Worm (Caenorhabditis elegans) whole organism, young adult: ENCODE results near the gene nspb-2.

Experiments used
- B0336.3 ChIP-seq: fragments of 200-800 bp; sonication (Bioruptor generic); IDR thresholded peaks from 2 replicates; pipeline ENCODE4 v1.3.6; 2022; ENCODE audit warnings: missing genetic modification characterization, missing compliant biosample characterization
- F52B5.7 ChIP-seq: sonication (generic microtip); optimal IDR thresholded peaks from 2 replicates; lab custom pipeline; 2016; ENCODE audit warnings: mild to moderate bottlenecking, missing genetic modification characterization, missing compliant biosample characterization
- K11D2.4 ChIP-seq: fragments of 200-800 bp; sonication (Bioruptor generic); IDR thresholded peaks from 2 replicates; pipeline ENCODE4 v1.3.6; 2022; ENCODE audit warnings: missing genetic modification reagents, missing genetic modification characterization, missing compliant biosample characterization
- dpl-1 ChIP-seq: fragments of 150-350 bp; optimal IDR thresholded peaks from 2 replicates; lab custom pipeline; 2014; ENCODE audit warnings: missing biosample characterization, missing genetic modification reagents, missing genetic modification characterization
- hrde-1 ChIP-seq: sonication (generic microtip); optimal IDR thresholded peaks from 2 replicates; lab custom pipeline; 2016; ENCODE audit warnings: missing genetic modification characterization, mild to moderate bottlenecking, missing compliant biosample characterization, moderate library complexity, missing genotype, missing genetic modification reagents, borderline replicate concordance
- lin-54 ChIP-seq: fragments of 200-800 bp; sonication (Bioruptor generic); optimal IDR thresholded peaks from 2 replicates; lab custom pipeline; 2018; ENCODE audit warnings: mild to moderate bottlenecking, missing genetic modification characterization, missing compliant biosample characterization
- lsy-27 ChIP-seq: sonication (generic microtip); optimal IDR thresholded peaks from 2 replicates; lab custom pipeline; 2017; ENCODE audit warnings: missing genetic modification characterization, mild to moderate bottlenecking, missing compliant biosample characterization, antibody characterized with exemption, missing genotype, borderline replicate concordance; ENCODE audit not compliant: insufficient read depth
- pha-4 ChIP-seq: fragments of 150-350 bp; sonication (generic microtip); optimal IDR thresholded peaks from 2 replicates; lab custom pipeline; 2014; ENCODE audit warnings: missing biosample characterization, missing genetic modification reagents, missing genetic modification characterization
- snpc-4 ChIP-seq, 5 experiments: fragments of 150-350 bp in 1 of 5; sonication (generic microtip) in 4 of 5; optimal IDR thresholded peaks; 2 replicates each; lab custom pipeline; 2014 to 2018; ENCODE audit warnings: missing genetic modification characterization in 5 of 5, missing biosample characterization in 3 of 5, antibody characterized with exemption in 2 of 5, mild to moderate bottlenecking in 2 of 5, missing compliant biosample characterization in 2 of 5, missing genotype in 2 of 5, moderate library complexity in 2 of 5, missing genetic modification reagents in 1 of 5
- unc-62 ChIP-seq: fragments of 150-350 bp; optimal IDR thresholded peaks from 2 replicates; lab custom pipeline; 2014; ENCODE audit warnings: missing biosample characterization, missing genetic modification reagents, missing genetic modification characterization
- ztf-18 ChIP-seq: sonication (generic microtip); optimal IDR thresholded peaks from 2 replicates; lab custom pipeline; 2016; ENCODE audit warnings: missing genotype, mild to moderate bottlenecking, missing genetic modification characterization, missing compliant biosample characterization
- ztf-25 ChIP-seq: fragments of 200-800 bp; sonication (Bioruptor generic); IDR thresholded peaks from 2 replicates; pipeline ENCODE4 v1.3.6; 2022; ENCODE audit warnings: missing genetic modification reagents, missing genetic modification characterization, missing compliant biosample characterization

DNA sequence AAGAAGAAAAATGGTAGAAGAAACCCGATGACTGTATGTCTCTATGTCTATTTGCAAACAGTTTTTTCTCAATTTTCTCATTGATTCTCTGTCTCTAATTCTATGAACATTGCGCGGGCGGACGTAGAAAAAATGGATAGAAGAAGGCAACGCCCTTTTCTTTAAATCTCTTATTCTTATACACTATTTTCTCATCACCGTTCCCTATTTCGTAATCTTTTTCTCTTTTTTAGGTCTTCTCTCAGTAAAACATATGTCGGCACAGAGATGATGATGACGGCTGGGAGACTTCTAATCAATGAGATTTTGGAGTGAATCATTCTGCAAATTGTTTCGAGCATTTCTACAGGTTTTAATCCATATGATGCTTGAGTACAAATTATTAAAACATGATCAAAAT is 30.6 kb downstream of the nspb-2 start:
- TF ChIP-seq hrde-1 (tag; lab: Kevin White, UChicago), result no peak
- no peak for TF ChIP-seq ztf-25 (GFP tag; lab: Robert Waterston, UW)
- no peak for TF ChIP-seq pha-4 (tag; lab: Kevin White, UChicago)
- no peak for TF ChIP-seq K11D2.4
- no peak for TF ChIP-seq lin-54 (GFP tag; lab: Kevin White, UChicago)
- no peak for TF ChIP-seq F52B5.7 (tag; lab: Kevin White, UChicago)
- TF ChIP-seq lsy-27 (tag; lab: Kevin White, UChicago), result no peak
- TF ChIP-seq snpc-4 (GFP tag; optimal IDR thresholded peaks at IDR 0.05; lab: Kevin White, UChicago), result no peak
- TF ChIP-seq snpc-4 (tag; optimal IDR thresholded peaks at IDR 0.05; lab: Kevin White, UChicago), result no peak
- TF ChIP-seq dpl-1 (GFP tag; lab: Kevin White, UChicago), result no peak
- TF ChIP-seq unc-62 (GFP tag; lab: Kevin White, UChicago), result no peak
- no peak for TF ChIP-seq B0336.3 (GFP tag; lab: Robert Waterston, UW)
- no peak for TF ChIP-seq ztf-18 (tag; lab: Kevin White, UChicago)
